Worm (Caenorhabditis elegans) whole organism, L2 larva: Measurements from ENCODE around the gene K12H6.8.
"Not testable (repeated sequence)": the region's sequence is repeated elsewhere in the genome, so short reads cannot be mapped to it uniquely, and the experiment has no call there.

ENCODE experiments used
- F13H6.1 ChIP-seq: sonication (generic microtip); optimal IDR thresholded peaks from 2 replicates; lab custom pipeline; 2016; ENCODE audit warnings: missing genetic modification characterization, missing compliant biosample characterization
- aly-2 ChIP-seq: fragments of 150-350 bp; optimal IDR thresholded peaks from 2 replicates; lab custom pipeline; 2014; ENCODE audit warnings: missing biosample characterization, missing genetic modification characterization
- dmd-4 ChIP-seq: sonication (generic microtip); optimal IDR thresholded peaks from 2 replicates; lab custom pipeline; 2017; ENCODE audit warnings: missing biosample characterization, missing genetic modification characterization
- elt-1 ChIP-seq: fragments of 150-350 bp; optimal IDR thresholded peaks from 2 replicates; lab custom pipeline; 2014; ENCODE audit warnings: missing biosample characterization, missing genetic modification characterization
- elt-3 ChIP-seq: sonication (generic microtip); optimal IDR thresholded peaks from 2 replicates; lab custom pipeline; 2017; ENCODE audit warnings: missing biosample characterization, missing genetic modification characterization
- lsy-2 ChIP-seq, 2 experiments: fragments of 150-350 bp in 1 of 2; sonication (generic microtip) in 1 of 2; optimal IDR thresholded peaks; 2 replicates each; lab custom pipeline; 2014 to 2017; ENCODE audit warnings: missing biosample characterization in 2 of 2, missing genetic modification characterization in 2 of 2
- nhr-11 ChIP-seq: fragments of 150-350 bp; optimal IDR thresholded peaks from 2 replicates; lab custom pipeline; 2014; ENCODE audit warnings: missing biosample characterization, missing genetic modification characterization
- nhr-21 ChIP-seq: fragments of 150-350 bp; optimal IDR thresholded peaks from 2 replicates; lab custom pipeline; 2014; ENCODE audit warnings: missing biosample characterization, missing genetic modification characterization
- sem-4 ChIP-seq: fragments of 150-350 bp; optimal IDR thresholded peaks from 2 replicates; lab custom pipeline; 2014; ENCODE audit warnings: missing biosample characterization, missing genetic modification reagents, missing genetic modification characterization
- snpc-4 ChIP-seq: fragments of 150-350 bp; optimal IDR thresholded peaks from 2 replicates; lab custom pipeline; 2014; ENCODE audit warnings: missing biosample characterization, missing genetic modification characterization
- ztf-11 ChIP-seq: sonication (generic microtip); optimal IDR thresholded peaks from 2 replicates; lab custom pipeline; 2017; ENCODE audit warnings: missing biosample characterization, missing genetic modification characterization

DNA sequence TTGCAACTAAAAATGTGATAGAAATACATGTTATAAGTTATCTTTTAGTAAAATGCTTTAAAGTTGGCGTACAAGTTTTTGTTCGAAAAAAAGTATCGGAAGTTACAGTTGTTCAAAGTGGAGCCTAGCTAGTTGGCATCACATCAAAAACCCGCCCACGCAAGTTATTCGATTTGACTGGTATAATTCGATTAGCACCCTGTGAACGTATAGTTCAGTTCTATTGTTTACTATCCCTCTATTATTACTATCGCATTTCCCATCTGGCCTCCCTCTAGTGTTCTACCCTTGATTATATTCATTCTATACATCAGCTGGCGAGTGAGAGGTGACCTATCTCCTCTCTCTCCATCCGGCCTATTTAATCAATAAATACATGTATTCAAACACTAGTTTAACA is 11.3 kb downstream of the K12H6.8 start, which contains the start of gene Y110A2AL.4:
- TF ChIP-seq elt-3 (tag; lab: Kevin White, UChicago); F13H6.1 (tag; lab: Kevin White, UChicago); dmd-4 (tag; lab: Kevin White, UChicago); elt-1 (tag; lab: Kevin White, UChicago); ztf-11 (tag; lab: Kevin White, UChicago); snpc-4 (tag; lab: Kevin White, UChicago); sem-4; nhr-11 (tag; lab: Kevin White, UChicago); aly-2 (tag; lab: Kevin White, UChicago); nhr-21 (tag; lab: Kevin White, UChicago); lsy-2 (tag; optimal IDR thresholded peaks at IDR 0.05; lab: Kevin White, UChicago): not testable (repeated sequence)
